Worm (Caenorhabditis elegans) whole organism, L2 larva: Measurements from ENCODE around the gene F54H5.3.
A peak's percentile ranks its signal among the peaks of the same experiment; 100 is the strongest.

Source experiments
- F13H6.1 ChIP-seq: sonication (generic microtip); optimal IDR thresholded peaks from 2 replicates; lab custom pipeline; 2016; ENCODE audit warnings: missing genetic modification characterization, missing compliant biosample characterization
- fos-1 ChIP-seq: fragments of 150-350 bp; optimal IDR thresholded peaks from 2 replicates; lab custom pipeline; 2014; ENCODE audit warnings: missing biosample characterization, missing genetic modification characterization
- mab-5 ChIP-seq: fragments of 150-350 bp; optimal IDR thresholded peaks from 2 replicates; lab custom pipeline; 2014; ENCODE audit warnings: missing biosample characterization, missing genetic modification characterization
- mbf-1 ChIP-seq: sonication (generic microtip); optimal IDR thresholded peaks from 2 replicates; lab custom pipeline; 2017; ENCODE audit warnings: missing biosample characterization, missing genetic modification characterization
- mdl-1 ChIP-seq, 2 experiments: fragments of 150-350 bp in 1 of 2; sonication (generic microtip) in 1 of 2; optimal IDR thresholded peaks; 2 replicates each; lab custom pipeline; 2017; ENCODE audit warnings: missing biosample characterization in 2 of 2, missing genetic modification characterization in 2 of 2
- nhr-237 ChIP-seq: fragments of 150-350 bp; optimal IDR thresholded peaks from 2 replicates; lab custom pipeline; 2014; ENCODE audit warnings: missing biosample characterization, missing genetic modification characterization
- skn-1 ChIP-seq: sonication (generic microtip); optimal IDR thresholded peaks from 2 replicates; lab custom pipeline; 2017; ENCODE audit warnings: missing biosample characterization, missing genetic modification characterization
- snpc-4 ChIP-seq: fragments of 150-350 bp; optimal IDR thresholded peaks from 2 replicates; lab custom pipeline; 2014; ENCODE audit warnings: missing biosample characterization, missing genetic modification characterization
- unc-39 ChIP-seq: fragments of 150-350 bp; optimal IDR thresholded peaks from 2 replicates; lab custom pipeline; 2014; ENCODE audit warnings: missing biosample characterization, missing genetic modification characterization
- unc-62 ChIP-seq: fragments of 150-350 bp; optimal IDR thresholded peaks from 2 replicates; lab custom pipeline; 2014; ENCODE audit warnings: missing biosample characterization, missing genetic modification reagents, missing genetic modification characterization
- ztf-11 ChIP-seq: sonication (generic microtip); optimal IDR thresholded peaks from 2 replicates; lab custom pipeline; 2017; ENCODE audit warnings: missing biosample characterization, missing genetic modification characterization

- no peak for TF ChIP-seq nhr-237
- TF ChIP-seq unc-62, result no peak
- no peak for TF ChIP-seq unc-39 (tag; lab: Kevin White, UChicago)
- TF ChIP-seq mdl-1 (tag; optimal IDR thresholded peaks at IDR 0.05; lab: Kevin White, UChicago), result no peak
- peak; percentile 0 for TF ChIP-seq fos-1 (tag; lab: Kevin White, UChicago)
- TF ChIP-seq F13H6.1, result no peak
- no peak for TF ChIP-seq mbf-1 (tag; lab: Kevin White, UChicago)
- TF ChIP-seq snpc-4 (tag; lab: Kevin White, UChicago), result no peak
- no peak for TF ChIP-seq mab-5 (tag; lab: Kevin White, UChicago)
- TF ChIP-seq ztf-11 (tag; lab: Kevin White, UChicago), result no peak
- no peak for TF ChIP-seq skn-1 (tag; lab: Kevin White, UChicago)
Observed at ce11 chrII:6625302-6625701, 3.3 kb downstream of the F54H5.3 start, which contains the start of gene F54H5.14.
